Fruit fly (Drosophila melanogaster): ENCODE measurements around the gene CG1486.

Gene CG1486

dm6 chrX:21319202-21319772, 4.6 kb upstream of the CG1486 start, which contains the start of the genes SLIRP1 and anox (continued):
- TF ChIP-seq grn (GFP tag; optimal IDR thresholded peaks at IDR 0.05): peak; percentile 39
- TF ChIP-seq aop (GFP tag; IDR thresholded peaks at IDR 0.05): no peak
- peak; percentile 87 for TF ChIP-seq trem (tag; optimal IDR thresholded peaks at IDR 0.05)
- TF ChIP-seq bcd (GFP tag; optimal IDR thresholded peaks at IDR 0.05): peak; percentile 90
- TF ChIP-seq ranshi (GFP tag; IDR thresholded peaks at IDR 0.05): peak; percentile 80; the same call in 1 of the 2 replicates
- TF ChIP-seq Bteb2 (GFP tag; optimal IDR thresholded peaks at IDR 0.05): peak; percentile 81
- TF ChIP-seq chif (GFP tag; optimal IDR thresholded peaks at IDR 0.05): peak; percentile 54 to 79
- TF ChIP-seq sqz (GFP tag; optimal IDR thresholded peaks at IDR 0.05): peak; percentile 59
- no peak for TF ChIP-seq HLH4C (GFP tag; IDR thresholded peaks at IDR 0.05; ENCODE audit: partially characterized antibody)
- peak; percentile 66 for TF ChIP-seq CG1603 (tag; optimal IDR thresholded peaks at IDR 0.05)
- peak; percentile 50 for TF ChIP-seq gt (GFP tag; IDR thresholded peaks at IDR 0.05)
- peak; percentile 56 for TF ChIP-seq luna (GFP tag; optimal IDR thresholded peaks at IDR 0.05)
- TF ChIP-seq Dek (tag; optimal IDR thresholded peaks at IDR 0.05): peak; percentile 88
- peak; percentile 86 for TF ChIP-seq CG9932 (GFP tag; IDR thresholded peaks at IDR 0.05)
- peak; percentile 68 for TF ChIP-seq CG15696 (tag; optimal IDR thresholded peaks at IDR 0.05)
- peak; percentile 27; the same call in 1 of the 2 replicates for TF ChIP-seq Ravus (GFP tag; IDR thresholded peaks at IDR 0.05)
- TF ChIP-seq CG9727 (GFP tag; optimal IDR thresholded peaks at IDR 0.05): peak; percentile 92
- TF ChIP-seq CG9797 (GFP tag; optimal IDR thresholded peaks at IDR 0.05): peak; percentile 14
- peak; percentile 77 for TF ChIP-seq dm (GFP tag; optimal IDR thresholded peaks at IDR 0.05)
- peak; percentile 80 for TF ChIP-seq vvl (GFP tag; IDR thresholded peaks at IDR 0.05)
- no peak for TF ChIP-seq pita (GFP tag; optimal IDR thresholded peaks at IDR 0.05)
- peak; percentile 58 for TF ChIP-seq CG6254 (GFP tag; optimal IDR thresholded peaks at IDR 0.05)
- TF ChIP-seq fd64A (GFP tag; optimal IDR thresholded peaks at IDR 0.05): peak; percentile 24
- peak; percentile 68 for TF ChIP-seq bab2 (GFP tag; optimal IDR thresholded peaks at IDR 0.05)
- TF ChIP-seq CG11723 (GFP tag; optimal IDR thresholded peaks at IDR 0.05): peak; percentile 56
- peak; percentile 90 for TF ChIP-seq lilli (GFP tag; optimal IDR thresholded peaks at IDR 0.05)
- peak; percentile 91 for TF ChIP-seq Abd-B (GFP tag; optimal IDR thresholded peaks at IDR 0.05)
- peak; percentile 40 for TF ChIP-seq CG17802 (tag; optimal IDR thresholded peaks at IDR 0.05)
- TF ChIP-seq salm (tag; optimal IDR thresholded peaks at IDR 0.05): peak; percentile 73
- no peak for TF ChIP-seq zf30C (GFP tag; optimal IDR thresholded peaks at IDR 0.05)
- TF ChIP-seq CG1832 (GFP tag; optimal IDR thresholded peaks at IDR 0.05): no peak
- TF ChIP-seq Max (GFP tag; optimal IDR thresholded peaks at IDR 0.05): peak; percentile 75
- TF ChIP-seq Atf-2 (GFP tag; optimal IDR thresholded peaks at IDR 0.05): peak; percentile 83
- TF ChIP-seq wek (GFP tag; optimal IDR thresholded peaks at IDR 0.05): peak; percentile 27
- TF ChIP-seq sima (GFP tag; optimal IDR thresholded peaks at IDR 0.05): no peak
- peak; percentile 76 for TF ChIP-seq kay (GFP tag; optimal IDR thresholded peaks at IDR 0.05)
- peak; percentile 83 for TF ChIP-seq tin (GFP tag; optimal IDR thresholded peaks at IDR 0.05)
- peak; percentile 71 for TF ChIP-seq pum (GFP tag; optimal IDR thresholded peaks at IDR 0.05)
- TF ChIP-seq CG1529 (GFP tag; optimal IDR thresholded peaks at IDR 0.05): peak; percentile 78
- peak; percentile 57 for TF ChIP-seq Oaz (GFP tag; IDR thresholded peaks at IDR 0.05)
- no peak for TF ChIP-seq lov (optimal IDR thresholded peaks at IDR 0.05)
- no peak for TF ChIP-seq lov (GFP tag; IDR thresholded peaks at IDR 0.05)
- TF ChIP-seq CG31388 (GFP tag; optimal IDR thresholded peaks at IDR 0.05): peak; percentile 47
- peak; percentile 9 for TF ChIP-seq p53 (GFP tag; optimal IDR thresholded peaks at IDR 0.05)
- TF ChIP-seq CG16779 (GFP tag; IDR thresholded peaks at IDR 0.05): no peak
- peak; percentile 78 for TF ChIP-seq CG16863 (GFP tag; optimal IDR thresholded peaks at IDR 0.05)
- peak; percentile 65 for TF ChIP-seq NC2β (GFP tag; optimal IDR thresholded peaks at IDR 0.05)
- peak; percentile 92 for TF ChIP-seq CG2712 (tag; optimal IDR thresholded peaks at IDR 0.05)
- TF ChIP-seq GATAe (GFP tag; conservative IDR thresholded peaks at IDR 0.05): peak; percentile 65
- peak; percentile 80 for TF ChIP-seq CG17359 (tag; optimal IDR thresholded peaks at IDR 0.05)
- peak; percentile 59 for TF ChIP-seq chn (GFP tag; optimal IDR thresholded peaks at IDR 0.05)
